Fruit fly (Drosophila melanogaster) whole organism, embryonic: ENCODE data around the gene CG15471.

ENCODE experiments used
- CG11696 ChIP-seq: fragments of 200-800 bp; sonication (Bioruptor generic); IDR thresholded peaks from 2 replicates; pipeline ENCODE4 v1.3.6; 2022; ENCODE audit warnings: missing biosample characterization, missing genetic modification characterization
- CG6654 ChIP-seq: fragments of 200-800 bp; sonication (Bioruptor generic); optimal IDR thresholded peaks from 2 replicates; lab custom pipeline; 2017; ENCODE audit warnings: missing biosample characterization, mild to moderate bottlenecking, missing genetic modification characterization
- dpn ChIP-seq, 2 experiments: fragments of 200-800 bp; sonication (Bioruptor generic); optimal IDR thresholded peaks; 3 replicates each; lab custom pipeline; 2016; ENCODE audit warnings: missing biosample characterization in 2 of 2, missing genetic modification characterization in 2 of 2

dm6 chrX:4807826-4808225 is 25.2 kb upstream of the CG15471 start:
- TF ChIP-seq dpn (GFP tag; optimal IDR thresholded peaks at IDR 0.05; lab: Kevin White, UChicago) = no peak
- no peak for TF ChIP-seq CG6654
- no peak for TF ChIP-seq CG11696 (GFP tag; lab: Robert Waterston, UW)
